Worm (Caenorhabditis elegans): ENCODE data around the gene F59B2.12.

DNA sequence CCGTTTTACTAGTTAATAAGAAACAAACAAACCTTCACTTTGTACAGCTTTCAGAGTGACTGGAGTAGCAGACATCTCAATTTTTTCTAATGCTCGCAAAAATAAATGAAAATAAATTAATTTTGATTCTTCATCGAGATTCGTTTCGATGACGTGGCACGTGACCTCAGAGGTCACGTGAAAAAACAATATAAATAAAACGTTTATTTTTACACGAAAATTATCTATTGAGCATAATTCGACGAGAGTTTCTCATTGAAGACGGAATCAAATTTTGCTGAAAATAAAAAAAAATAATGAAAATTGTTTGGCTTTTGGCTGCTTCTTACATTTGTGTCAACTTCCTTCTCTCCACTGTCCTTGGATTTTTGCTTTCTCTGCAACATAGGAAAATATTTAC is 15.5 kb upstream of the F59B2.12 start, which contains the start of gene rpn-6.2:
- no peak for TF ChIP-seq ztf-4 (tag; optimal IDR thresholded peaks at IDR 0.05)
- TF ChIP-seq snpc-4 (tag; optimal IDR thresholded peaks at IDR 0.05) = no peak
- TF ChIP-seq pag-3 (tag; optimal IDR thresholded peaks at IDR 0.05; ENCODE audit: borderline replicate concordance, insufficient read depth) = no peak
- no peak for TF ChIP-seq ztf-11 (tag; optimal IDR thresholded peaks at IDR 0.05)
- TF ChIP-seq aha-1 (tag; optimal IDR thresholded peaks at IDR 0.05) = no peak
- TF ChIP-seq elt-3 (tag; optimal IDR thresholded peaks at IDR 0.05) = no peak
- no peak for TF ChIP-seq skn-1 (tag; optimal IDR thresholded peaks at IDR 0.05)
- no peak for TF ChIP-seq nhr-90 (tag; optimal IDR thresholded peaks at IDR 0.05; ENCODE audit: poor library complexity)
- TF ChIP-seq lin-14 (GFP tag; optimal IDR thresholded peaks at IDR 0.05) = no peak
